Worm (Caenorhabditis elegans): Measurements from ENCODE around the gene F52E1.3.

The F52E1.3 gene

ce11 chrV:8445636-8446035 is 51.0 kb downstream of the F52E1.3 start:
- TF ChIP-seq sea-1 (GFP tag; conservative IDR thresholded peaks at IDR 0.05): no peak
- TF ChIP-seq hmg-4 (GFP tag; optimal IDR thresholded peaks at IDR 0.05): no peak
- no peak for TF ChIP-seq flt-1 (GFP tag; IDR thresholded peaks at IDR 0.05)
- TF ChIP-seq tbx-37 (GFP tag; conservative IDR thresholded peaks at IDR 0.05): no peak
- no peak for TF ChIP-seq scrt-1 (GFP tag; IDR thresholded peaks at IDR 0.05)

Measured in whole organism, early embryonic.